Fruit fly (Drosophila melanogaster) whole organism, pupa: ENCODE results near the gene CG3342.

Experiments
- CG32121 ChIP-seq: fragments of 200-800 bp; sonication (Bioruptor generic); IDR thresholded peaks from 2 replicates; pipeline ENCODE4 v1.3.6; 2022; ENCODE audit warnings: missing biosample characterization, missing genetic modification characterization
- Snoo ChIP-seq: fragments of 200-800 bp; sonication (Bioruptor generic); optimal IDR thresholded peaks from 3 replicates; lab custom pipeline; 2017; ENCODE audit warnings: missing biosample characterization, mild to moderate bottlenecking, missing genetic modification characterization, inconsistent platforms

- TF ChIP-seq Snoo, result no peak
- TF ChIP-seq CG32121, result no peak
Observed at dm6 chrX:6550118-6550502, 22.4 kb upstream of the CG3342 start.
